Fruit fly (Drosophila melanogaster) whole organism, pupa: Measurements from ENCODE around the gene CG8004.

Experiments
- CG12605 ChIP-seq: fragments of 200-800 bp; sonication (Bioruptor generic); IDR thresholded peaks from 2 replicates; pipeline ENCODE4 v1.3.6; 2022; ENCODE audit warnings: missing biosample characterization, missing genetic modification characterization
- CG14655 ChIP-seq: fragments of 200-800 bp; sonication (Bioruptor generic); optimal IDR thresholded peaks from 3 replicates; lab custom pipeline; 2017; ENCODE audit warnings: mild to moderate bottlenecking, missing biosample characterization, missing genetic modification reagents, missing genetic modification characterization
- CG15710 ChIP-seq: fragments of 200-800 bp; sonication (Bioruptor generic); optimal IDR thresholded peaks from 2 replicates; lab custom pipeline; 2018; ENCODE audit warnings: missing biosample characterization, mild to moderate bottlenecking, missing genetic modification characterization, moderate library complexity
- CG32121 ChIP-seq: fragments of 200-800 bp; sonication (Bioruptor generic); IDR thresholded peaks from 2 replicates; pipeline ENCODE4 v1.3.6; 2022; ENCODE audit warnings: missing biosample characterization, missing genetic modification characterization
- CG34367 ChIP-seq: fragments of 200-800 bp; sonication (Bioruptor generic); optimal IDR thresholded peaks from 2 replicates; lab custom pipeline; 2018; ENCODE audit warnings: missing biosample characterization, mild to moderate bottlenecking, missing genetic modification characterization
- EcR ChIP-seq: fragments of 200-800 bp; sonication (Bioruptor generic); optimal IDR thresholded peaks from 3 replicates; lab custom pipeline; 2019; ENCODE audit warnings: missing biosample characterization, missing genetic modification characterization, mild to moderate bottlenecking, moderate library complexity, missing genetic modification reagents
- Ets98B ChIP-seq: fragments of 200-800 bp; sonication (Bioruptor generic); IDR thresholded peaks from 2 replicates; pipeline ENCODE4 v1.3.6; 2022; ENCODE audit warnings: missing biosample characterization, missing genetic modification characterization
- Pif1A ChIP-seq: fragments of 200-800 bp; sonication (Bioruptor generic); optimal IDR thresholded peaks from 3 replicates; lab custom pipeline; 2016; ENCODE audit warnings: missing biosample characterization, missing genetic modification characterization
- Snoo ChIP-seq: fragments of 200-800 bp; sonication (Bioruptor generic); optimal IDR thresholded peaks from 3 replicates; lab custom pipeline; 2017; ENCODE audit warnings: missing biosample characterization, mild to moderate bottlenecking, missing genetic modification characterization, inconsistent platforms

DNA sequence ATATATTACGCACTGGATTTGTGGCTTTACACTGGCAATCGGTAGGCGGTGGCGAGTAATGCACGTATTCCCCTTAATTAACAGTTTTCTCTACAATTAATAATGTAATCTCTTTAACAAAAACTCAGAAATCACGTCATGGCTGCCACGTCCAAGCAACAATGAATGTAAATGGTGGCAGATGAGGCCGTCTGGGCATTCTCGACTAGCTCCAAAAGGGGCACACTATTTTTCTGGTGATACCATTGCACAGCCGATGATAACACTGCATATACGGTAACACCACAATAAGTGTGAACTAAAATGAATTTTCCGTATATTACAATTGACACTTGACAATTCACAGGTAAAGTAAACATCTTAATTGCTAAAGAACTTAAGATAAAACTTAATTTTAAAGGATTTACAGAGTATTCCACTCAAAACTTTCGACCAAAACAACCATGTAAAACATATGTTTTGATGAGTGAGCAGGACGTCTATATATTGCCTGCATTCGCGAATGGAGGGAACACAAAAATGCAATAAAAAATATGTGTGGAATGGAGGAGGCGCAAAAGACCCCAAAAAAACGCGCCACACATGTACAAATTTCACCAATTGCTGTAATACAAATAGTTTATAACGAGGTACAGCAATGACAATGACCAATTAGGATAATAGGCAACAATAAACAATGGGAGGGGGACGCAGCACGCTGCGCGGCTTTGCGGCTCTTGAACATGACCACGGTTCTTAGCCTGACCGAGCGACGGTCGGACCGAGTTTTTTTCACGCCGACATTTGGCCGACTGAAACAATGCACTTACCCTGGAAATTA, 18.9 kb downstream of the CG8004 start:
- TF ChIP-seq CG15710 (tag; lab: Kevin White, UChicago) (no peak), CG14655 (no peak), Ets98B (GFP tag; lab: Robert Waterston, UW) (no peak), CG32121 (GFP tag; lab: Robert Waterston, UW) (no peak), CG34367 (tag; lab: Kevin White, UChicago) (no peak), Snoo (tag; lab: Kevin White, UChicago) (no peak), Pif1A (GFP tag; lab: Kevin White, UChicago) (no peak), CG12605 (GFP tag; lab: Robert Waterston, UW) (no peak), EcR (GFP tag; lab: Kevin White, UChicago) (no peak)
